Worm (Caenorhabditis elegans) whole organism, L1 larva: ENCODE results near the gene skr-3.

Experiments
- ama-1 ChIP-seq: fragments of 150-350 bp; optimal IDR thresholded peaks from 2 replicates; lab custom pipeline; 2014
- dsc-1 ChIP-seq: sonication (generic microtip); optimal IDR thresholded peaks from 2 replicates; lab custom pipeline; 2016; ENCODE audit warnings: mild to moderate bottlenecking, missing genetic modification characterization, missing compliant biosample characterization
- lin-14 ChIP-seq: fragments of 200-800 bp; sonication (Bioruptor generic); optimal IDR thresholded peaks from 2 replicates; lab custom pipeline; 2018; ENCODE audit warnings: mild to moderate bottlenecking, missing genetic modification characterization, moderate library complexity, missing compliant biosample characterization
- mep-1 ChIP-seq: fragments of 150-350 bp; optimal IDR thresholded peaks from 2 replicates; lab custom pipeline; 2014; ENCODE audit warnings: missing biosample characterization, missing genetic modification characterization
- nhr-237 ChIP-seq: fragments of 150-350 bp; optimal IDR thresholded peaks from 2 replicates; lab custom pipeline; 2014; ENCODE audit warnings: missing biosample characterization, missing genetic modification characterization
- nhr-71 ChIP-seq: sonication (generic microtip); optimal IDR thresholded peaks from 2 replicates; lab custom pipeline; 2016; ENCODE audit warnings: mild to moderate bottlenecking, missing genetic modification characterization, moderate library complexity, missing compliant biosample characterization
- nhr-77 ChIP-seq: fragments of 150-350 bp; optimal IDR thresholded peaks from 2 replicates; lab custom pipeline; 2014; ENCODE audit warnings: missing biosample characterization, missing genetic modification characterization
- snpc-4 ChIP-seq: fragments of 150-350 bp; optimal IDR thresholded peaks from 2 replicates; lab custom pipeline; 2014; ENCODE audit warnings: missing biosample characterization, missing genetic modification characterization
- unc-62 ChIP-seq: fragments of 150-350 bp; optimal IDR thresholded peaks from 2 replicates; lab custom pipeline; 2014; ENCODE audit warnings: missing biosample characterization, missing genetic modification reagents, missing genetic modification characterization

ce11 chrV:16124739-16125138 is 3.9 kb downstream of the skr-3 start, which contains the start of gene nhr-111:
- no peak for TF ChIP-seq nhr-237 (tag; lab: Kevin White, UChicago)
- TF ChIP-seq nhr-71 (tag; lab: Kevin White, UChicago): no peak
- no peak for TF ChIP-seq unc-62
- TF ChIP-seq mep-1: no peak
- no peak for TF ChIP-seq lin-14 (GFP tag; lab: Kevin White, UChicago)
- no peak for TF ChIP-seq nhr-77 (tag; lab: Kevin White, UChicago)
- no peak for TF ChIP-seq ama-1 (lab: Kevin White, UChicago)
- no peak for TF ChIP-seq dsc-1 (tag; lab: Kevin White, UChicago)
- TF ChIP-seq snpc-4 (tag; lab: Kevin White, UChicago): no peak
